Worm (Caenorhabditis elegans): ENCODE data around the gene R13A1.5.

The R13A1.5 gene

DNA sequence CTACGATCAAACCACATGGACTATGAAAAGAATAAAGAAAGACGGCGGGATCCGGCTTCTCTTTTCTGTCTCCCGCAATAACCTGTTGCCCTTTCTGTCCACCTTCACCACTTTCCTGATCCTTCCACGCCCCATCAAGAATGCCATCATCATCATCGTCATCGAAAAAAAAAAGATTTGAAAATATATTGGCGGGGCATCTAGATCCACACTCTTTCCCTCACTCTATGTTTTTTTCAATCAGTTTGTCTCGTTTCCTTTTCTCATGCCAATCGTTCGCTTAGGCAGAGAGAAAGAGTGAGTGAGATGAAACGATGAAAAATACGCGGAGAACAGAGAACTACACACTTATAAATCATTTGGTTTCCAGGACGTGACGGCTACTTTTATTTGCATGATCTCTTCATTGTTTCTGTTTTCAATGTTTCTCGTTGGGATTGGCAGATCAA, 41.9 kb upstream of the R13A1.5 start:
- TF ChIP-seq unc-62 (GFP tag; optimal IDR thresholded peaks at IDR 0.05) (no peak), snpc-4 (tag; optimal IDR thresholded peaks at IDR 0.05) (no peak), Y55F3AM.14 (GFP tag; optimal IDR thresholded peaks at IDR 0.05) (no peak), dmd-4 (tag; optimal IDR thresholded peaks at IDR 0.05) (no peak), peb-1 (tag; optimal IDR thresholded peaks at IDR 0.05) (no peak), crh-2 (tag; optimal IDR thresholded peaks at IDR 0.05) (no peak), mab-5 (tag; optimal IDR thresholded peaks at IDR 0.05) (peak; percentile 77), alr-1 (tag; optimal IDR thresholded peaks at IDR 0.05) (no peak), nhr-21 (tag; optimal IDR thresholded peaks at IDR 0.05) (no peak), lsy-2 (tag; optimal IDR thresholded peaks at IDR 0.05) (peak in 1 of 2 experiments; percentile 23), skn-1 (tag; optimal IDR thresholded peaks at IDR 0.05) (no peak), F13H6.1 (tag; optimal IDR thresholded peaks at IDR 0.05) (peak; percentile 23), gmeb-1 (tag; optimal IDR thresholded peaks at IDR 0.05) (no peak), nhr-129 (tag; optimal IDR thresholded peaks at IDR 0.05) (no peak), lin-39 (tag; optimal IDR thresholded peaks at IDR 0.05) (peak; percentile 21), sma-9 (GFP tag; optimal IDR thresholded peaks at IDR 0.05) (no peak), sma-9 (tag; optimal IDR thresholded peaks at IDR 0.05) (no peak), nhr-6 (tag; optimal IDR thresholded peaks at IDR 0.05) (no peak), ZK546.5 (tag; optimal IDR thresholded peaks at IDR 0.05) (no peak), blmp-1 (tag; optimal IDR thresholded peaks at IDR 0.05; ENCODE audit: insufficient read depth) (no peak), nhr-77 (tag; optimal IDR thresholded peaks at IDR 0.05) (no peak), unc-55 (GFP tag; optimal IDR thresholded peaks at IDR 0.05) (peak; percentile 56), nhr-23 (tag; optimal IDR thresholded peaks at IDR 0.05) (no peak), ceh-16 (tag; optimal IDR thresholded peaks at IDR 0.05) (no peak), egl-27 (tag; optimal IDR thresholded peaks at IDR 0.05) (no peak), ztf-1 (GFP tag; conservative IDR thresholded peaks at IDR 0.05) (no peak), aly-2 (tag; optimal IDR thresholded peaks at IDR 0.05) (no peak), unc-39 (tag; optimal IDR thresholded peaks at IDR 0.05) (no peak), elt-1 (tag; optimal IDR thresholded peaks at IDR 0.05) (no peak), elt-3 (tag; optimal IDR thresholded peaks at IDR 0.05) (no peak), nhr-10 (tag; optimal IDR thresholded peaks at IDR 0.05) (no peak), nhr-237 (tag; optimal IDR thresholded peaks at IDR 0.05) (no peak), ztf-11 (tag; optimal IDR thresholded peaks at IDR 0.05) (no peak), lin-11 (tag; optimal IDR thresholded peaks at IDR 0.05) (no peak), lin-13 (GFP tag; optimal IDR thresholded peaks at IDR 0.05) (no peak), nhr-11 (tag; optimal IDR thresholded peaks at IDR 0.05) (no peak), C34F6.9 (tag; optimal IDR thresholded peaks at IDR 0.05) (peak; percentile 40), sma-3 (GFP tag; optimal IDR thresholded peaks at IDR 0.05) (no peak), ama-1 (optimal IDR thresholded peaks at IDR 0.05) (no peak), zag-1 (tag; optimal IDR thresholded peaks at IDR 0.05) (no peak), mbf-1 (tag; optimal IDR thresholded peaks at IDR 0.05) (no peak), sem-4 (tag; optimal IDR thresholded peaks at IDR 0.05) (no peak), ceh-82 (tag; optimal IDR thresholded peaks at IDR 0.05) (no peak), nhr-25 (tag; optimal IDR thresholded peaks at IDR 0.05) (no peak), mdl-1 (tag; optimal IDR thresholded peaks at IDR 0.05) (peak in 1 of 2 experiments; percentile 38), R02D3.7 (tag; optimal IDR thresholded peaks at IDR 0.05) (no peak), fos-1 (tag; optimal IDR thresholded peaks at IDR 0.05) (no peak), nhr-12 (tag; optimal IDR thresholded peaks at IDR 0.05) (no peak), ztf-4 (tag; optimal IDR thresholded peaks at IDR 0.05) (no peak)

All from whole organism, L2 larva.